1 fruit fly cellular context compared by ENCODE assay signal in the genomic region with DNA sequence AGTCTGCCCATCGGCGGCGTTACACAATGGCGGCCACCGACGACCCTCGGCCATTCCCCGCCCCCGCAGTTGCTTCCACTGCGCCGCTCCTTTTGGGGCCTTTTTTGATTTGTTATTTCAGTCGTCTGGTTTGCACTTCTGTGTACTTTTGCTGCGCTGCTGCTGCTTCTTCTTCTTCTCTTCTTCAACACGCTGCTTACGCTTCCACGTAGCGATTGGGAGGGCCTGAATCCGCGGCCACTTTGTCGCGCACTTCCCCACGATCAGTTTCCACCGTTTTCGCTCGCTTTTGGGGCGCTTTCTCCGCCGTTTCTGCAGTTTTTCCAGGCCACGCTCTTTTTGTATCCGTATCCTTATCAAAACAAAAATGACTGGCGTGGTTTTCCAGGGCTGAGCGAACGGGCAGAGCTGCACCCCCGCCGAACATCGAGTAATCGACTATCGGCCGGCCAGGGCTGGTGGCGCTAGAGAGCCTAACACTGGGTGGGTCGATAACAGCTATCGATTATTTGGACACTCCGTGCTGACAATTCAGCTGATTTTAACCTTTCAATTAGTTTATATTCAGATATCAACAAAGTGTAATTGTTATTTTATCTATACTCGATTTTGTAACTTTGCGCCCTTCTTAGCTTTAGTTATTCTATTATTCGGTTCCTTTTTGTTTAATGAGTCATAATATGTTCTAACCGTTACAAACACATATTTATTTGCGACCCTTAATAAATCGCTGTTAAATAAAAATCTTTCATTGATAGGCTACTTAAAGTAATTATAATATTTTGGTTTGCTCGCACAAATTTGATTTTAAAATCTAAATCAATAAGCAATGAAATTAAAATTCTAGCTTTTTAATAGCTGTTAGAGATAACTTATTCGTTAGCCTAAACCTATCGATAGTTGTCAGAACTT.
A peak's percentile ranks its signal among the peaks of the same experiment; 100 is the strongest.
TF ChIP-seq lines count a peak whose summit lies in the region.

A gene (minus strand): TSS at position 432 of the 912 bp plus-strand sequence.
A gene (plus strand): TSS at position 894 of the 912 bp plus-strand sequence.

TF ChIP-seq in whole organism, embryonic, 481 proteins besides CTCF, POLR2A, EP300 and RAD21 (continued from another document and continues in another):
- TF ChIP-seq Max (GFP tag; optimal IDR thresholded peaks at IDR 0.05; lab: Kevin White, UChicago) (peak; percentile 76), Eip74EF (GFP tag; optimal IDR thresholded peaks at IDR 0.05; lab: Kevin White, UChicago) (no peak), CG7928 (GFP tag; optimal IDR thresholded peaks at IDR 0.05; lab: Kevin White, UChicago) (peak; percentile 99), Spps (tag; optimal IDR thresholded peaks at IDR 0.05; lab: Kevin White, UChicago) (no peak), ken (GFP tag; IDR thresholded peaks at IDR 0.05; lab: Robert Waterston, UW) (no peak), CG31365 (tag; optimal IDR thresholded peaks at IDR 0.05; lab: Kevin White, UChicago) (no peak), CG14860 (GFP tag; IDR thresholded peaks at IDR 0.05; lab: Robert Waterston, UW; ENCODE audit: partially characterized antibody) (peak; percentile 85), CG5180 (GFP tag; optimal IDR thresholded peaks at IDR 0.05; lab: Kevin White, UChicago) (no peak), Mrtf (GFP tag; IDR thresholded peaks at IDR 0.05; lab: Robert Waterston, UW) (0 out of 3 replicates have a peak, but pooled peaks have one; percentile 18), fd102C (GFP tag; optimal IDR thresholded peaks at IDR 0.05; lab: Kevin White, UChicago) (no peak), CG18619 (GFP tag; optimal IDR thresholded peaks at IDR 0.05; lab: Kevin White, UChicago) (peak; percentile 11), pb (GFP tag; optimal IDR thresholded peaks at IDR 0.05; lab: Kevin White, UChicago) (no peak), gcm (GFP tag; optimal IDR thresholded peaks at IDR 0.05; lab: Kevin White, UChicago) (peak; percentile 15), CG3065 (GFP tag; optimal IDR thresholded peaks at IDR 0.05; lab: Kevin White, UChicago) (no peak), prd (optimal IDR thresholded peaks at IDR 0.05; lab: Kevin White, UChicago) (no peak), prd (GFP tag; IDR thresholded peaks at IDR 0.05; lab: Robert Waterston, UW) (peak; percentile 26; the same call in 1 of the 3 replicates), CG32532 (GFP tag; IDR thresholded peaks at IDR 0.05; lab: Robert Waterston, UW) (peak; percentile 72), ssp (GFP tag; IDR thresholded peaks at IDR 0.05; lab: Robert Waterston, UW) (peak; percentile 44; the same call in 1 of the 2 replicates), Six4 (GFP tag; optimal IDR thresholded peaks at IDR 0.05; lab: Kevin White, UChicago) (no peak), CG10147 (GFP tag; optimal IDR thresholded peaks at IDR 0.05; lab: Kevin White, UChicago) (no peak), dpn (GFP tag; optimal IDR thresholded peaks at IDR 0.05; lab: Kevin White, UChicago) (peak; percentile 4 to 55), hb (GFP tag; IDR thresholded peaks at IDR 0.05; lab: Robert Waterston, UW; ENCODE audit: partially characterized antibody) (peak; percentile 91), yki (optimal IDR thresholded peaks at IDR 0.05; lab: Kevin White, UChicago) (no peak), CG2889 (GFP tag; IDR thresholded peaks at IDR 0.05; lab: Robert Waterston, UW) (no peak), mam (GFP tag; optimal IDR thresholded peaks at IDR 0.05; lab: Kevin White, UChicago) (peak; percentile 60), CG4282 (GFP tag; optimal IDR thresholded peaks at IDR 0.05; lab: Kevin White, UChicago) (no peak), CG3726 (GFP tag; IDR thresholded peaks at IDR 0.05; lab: Robert Waterston, UW) (no peak), Lpt (GFP tag; optimal IDR thresholded peaks at IDR 0.05; lab: Kevin White, UChicago) (no peak), CG30431 (GFP tag; optimal IDR thresholded peaks at IDR 0.05; lab: Kevin White, UChicago) (no peak), Trl (optimal IDR thresholded peaks at IDR 0.05; lab: Kevin White, UChicago) (no peak), Trl (GFP tag; optimal IDR thresholded peaks at IDR 0.05; lab: Kevin White, UChicago) (peak; percentile 40), CoRest (tag; optimal IDR thresholded peaks at IDR 0.05; lab: Kevin White, UChicago) (peak; percentile 6), Fer2 (tag; optimal IDR thresholded peaks at IDR 0.05; lab: Kevin White, UChicago) (no peak), Elba2 (GFP tag; optimal IDR thresholded peaks at IDR 0.05; lab: Kevin White, UChicago) (peak; percentile 50), NfI (GFP tag; optimal IDR thresholded peaks at IDR 0.05; lab: Kevin White, UChicago) (peak; percentile 37), Abd-B (GFP tag; optimal IDR thresholded peaks at IDR 0.05; lab: Kevin White, UChicago) (no peak), en (GFP tag; optimal IDR thresholded peaks at IDR 0.05; lab: Kevin White, UChicago) (no peak), sna (GFP tag; IDR thresholded peaks at IDR 0.05; lab: Robert Waterston, UW; ENCODE audit: partially characterized antibody) (peak; percentile 75), CG7786 (GFP tag; optimal IDR thresholded peaks at IDR 0.05; lab: Kevin White, UChicago) (peak; percentile 68), zfh1 (GFP tag; IDR thresholded peaks at IDR 0.05; lab: Robert Waterston, UW) (no peak), CG8281 (tag; optimal IDR thresholded peaks at IDR 0.05; lab: Kevin White, UChicago) (no peak), Ada2b (GFP tag; IDR thresholded peaks at IDR 0.05; lab: Robert Waterston, UW) (no peak), Dbx (GFP tag; IDR thresholded peaks at IDR 0.05; lab: Robert Waterston, UW) (peak; percentile 80), CG32772 (GFP tag; IDR thresholded peaks at IDR 0.05; lab: Robert Waterston, UW) (no peak), CG4617 (GFP tag; optimal IDR thresholded peaks at IDR 0.05; lab: Kevin White, UChicago; ENCODE audit: borderline replicate concordance) (peak; percentile 81), kni (GFP tag; optimal IDR thresholded peaks at IDR 0.05; lab: Kevin White, UChicago) (no peak), Usf (GFP tag; optimal IDR thresholded peaks at IDR 0.05; lab: Kevin White, UChicago) (no peak), Hr3 (GFP tag; optimal IDR thresholded peaks at IDR 0.05; lab: Kevin White, UChicago) (peak; percentile 6), B-H1 (GFP tag; IDR thresholded peaks at IDR 0.05; lab: Robert Waterston, UW) (no peak), CG9876 (GFP tag; optimal IDR thresholded peaks at IDR 0.05; lab: Kevin White, UChicago) (peak; percentile 49), CG14050 (GFP tag; IDR thresholded peaks at IDR 0.05; lab: Robert Waterston, UW) (no peak; the same call in 2 of the 3 replicates), sens-2 (GFP tag; IDR thresholded peaks at IDR 0.05; lab: Robert Waterston, UW) (no peak), GATAe (GFP tag; conservative IDR thresholded peaks at IDR 0.05; lab: Robert Waterston, UW) (no peak), CG6683 (GFP tag; optimal IDR thresholded peaks at IDR 0.05; lab: Kevin White, UChicago) (no peak), Bgb (GFP tag; IDR thresholded peaks at IDR 0.05; lab: Robert Waterston, UW; ENCODE audit: partially characterized antibody) (peak; percentile 93), Tbp (GFP tag; optimal IDR thresholded peaks at IDR 0.05; lab: Kevin White, UChicago) (no peak), Vsx1 (GFP tag; optimal IDR thresholded peaks at IDR 0.05; lab: Kevin White, UChicago) (no peak), CrebB (tag; optimal IDR thresholded peaks at IDR 0.05; lab: Kevin White, UChicago) (no peak), Hand (GFP tag; optimal IDR thresholded peaks at IDR 0.05; lab: Kevin White, UChicago) (no peak), CG17612 (GFP tag; IDR thresholded peaks at IDR 0.05; lab: Robert Waterston, UW) (no peak), Kr (GFP tag; optimal IDR thresholded peaks at IDR 0.05; lab: Kevin White, UChicago) (no peak), CG8765 (GFP tag; IDR thresholded peaks at IDR 0.05; lab: Robert Waterston, UW) (peak; percentile 38; the same call in 1 of the 2 replicates), CG33213 (GFP tag; optimal IDR thresholded peaks at IDR 0.05; lab: Kevin White, UChicago) (peak; percentile 25), pros (GFP tag; optimal IDR thresholded peaks at IDR 0.05; lab: Kevin White, UChicago) (no peak), CG1529 (GFP tag; optimal IDR thresholded peaks at IDR 0.05; lab: Kevin White, UChicago) (no peak), nau (GFP tag; optimal IDR thresholded peaks at IDR 0.05; lab: Kevin White, UChicago) (no peak), CG6689 (GFP tag; IDR thresholded peaks at IDR 0.05; lab: Robert Waterston, UW) (no peak), CG4730 (GFP tag; IDR thresholded peaks at IDR 0.05; lab: Robert Waterston, UW) (no peak), CG31388 (GFP tag; optimal IDR thresholded peaks at IDR 0.05; lab: Kevin White, UChicago) (no peak), Gug (GFP tag; IDR thresholded peaks at IDR 0.05; lab: Robert Waterston, UW) (peak; percentile 66; the same call in 3 of the 4 replicates), bab2 (GFP tag; optimal IDR thresholded peaks at IDR 0.05; lab: Kevin White, UChicago) (peak; percentile 48), pita (GFP tag; optimal IDR thresholded peaks at IDR 0.05; lab: Kevin White, UChicago) (no peak), NK7.1 (GFP tag; optimal IDR thresholded peaks at IDR 0.05; lab: Kevin White, UChicago) (no peak), Nf-YC (tag; optimal IDR thresholded peaks at IDR 0.05; lab: Kevin White, UChicago) (no peak), CG2202 (tag; optimal IDR thresholded peaks at IDR 0.05; lab: Kevin White, UChicago) (no peak), crp (GFP tag; optimal IDR thresholded peaks at IDR 0.05; lab: Kevin White, UChicago) (peak in 1 of 2 experiments; percentile 64), CG11085 (GFP tag; IDR thresholded peaks at IDR 0.05; lab: Robert Waterston, UW) (peak; percentile 15; the same call in 1 of the 2 replicates), bsh (GFP tag; optimal IDR thresholded peaks at IDR 0.05; lab: Kevin White, UChicago) (no peak), CG1024 (GFP tag; IDR thresholded peaks at IDR 0.05; lab: Robert Waterston, UW) (peak; percentile 25), chinmo (GFP tag; IDR thresholded peaks at IDR 0.05; lab: Robert Waterston, UW; ENCODE audit: partially characterized antibody) (0 out of 4 replicates have a peak, but pooled peaks have one; percentile 59), seq (GFP tag; IDR thresholded peaks at IDR 0.05; lab: Robert Waterston, UW) (no peak), CG12299 (tag; optimal IDR thresholded peaks at IDR 0.05; lab: Kevin White, UChicago) (peak; percentile 24), stc (GFP tag; IDR thresholded peaks at IDR 0.05; lab: Robert Waterston, UW) (0 out of 2 replicates have a peak, but pooled peaks have one; percentile 7), br (optimal IDR thresholded peaks at IDR 0.05; lab: Kevin White, UChicago) (no peak), gcm2 (GFP tag; optimal IDR thresholded peaks at IDR 0.05; lab: Kevin White, UChicago) (no peak), CG1832 (GFP tag; optimal IDR thresholded peaks at IDR 0.05; lab: Kevin White, UChicago) (no peak), D19A (tag; optimal IDR thresholded peaks at IDR 0.05; lab: Kevin White, UChicago) (no peak), CG31224 (GFP tag; IDR thresholded peaks at IDR 0.05; lab: Robert Waterston, UW) (0 out of 2 replicates have a peak, but pooled peaks have one; percentile 13), hkb (optimal IDR thresholded peaks at IDR 0.05; lab: Kevin White, UChicago) (no peak), hkb (GFP tag; IDR thresholded peaks at IDR 0.05; lab: Robert Waterston, UW) (no peak), gsb-n (tag; optimal IDR thresholded peaks at IDR 0.05; lab: Kevin White, UChicago) (no peak), Oaz (GFP tag; IDR thresholded peaks at IDR 0.05; lab: Robert Waterston, UW) (no peak), phol (tag; optimal IDR thresholded peaks at IDR 0.05; lab: Kevin White, UChicago) (peak; percentile 69), Dll (GFP tag; IDR thresholded peaks at IDR 0.05; lab: Robert Waterston, UW; ENCODE audit: partially characterized antibody) (peak; percentile 65; the same call in 2 of the 4 replicates), HmgZ (tag; optimal IDR thresholded peaks at IDR 0.05; lab: Kevin White, UChicago) (peak; percentile 62), CG32767 (GFP tag; IDR thresholded peaks at IDR 0.05; lab: Robert Waterston, UW) (no peak), CG14441 (GFP tag; IDR thresholded peaks at IDR 0.05; lab: Robert Waterston, UW) (peak; percentile 34; the same call in 1 of the 2 replicates), dm (GFP tag; optimal IDR thresholded peaks at IDR 0.05; lab: Kevin White, UChicago) (peak; percentile 98), cas (GFP tag; IDR thresholded peaks at IDR 0.05; lab: Robert Waterston, UW) (peak; percentile 56), peb (GFP tag; IDR thresholded peaks at IDR 0.05; lab: Robert Waterston, UW) (no peak; the same call in 1 of the 2 replicates), nom (GFP tag; optimal IDR thresholded peaks at IDR 0.05; lab: Kevin White, UChicago) (no peak), CG9215 (GFP tag; IDR thresholded peaks at IDR 0.05; lab: Robert Waterston, UW) (peak; percentile 46), CG6272 (GFP tag; IDR thresholded peaks at IDR 0.05; lab: Robert Waterston, UW) (peak; percentile 48; the same call in 1 of the 2 replicates), Myb (GFP tag; optimal IDR thresholded peaks at IDR 0.05; lab: Kevin White, UChicago) (peak; percentile 72), CG10431 (GFP tag; optimal IDR thresholded peaks at IDR 0.05; lab: Kevin White, UChicago) (peak; percentile 11), HLH3B (GFP tag; IDR thresholded peaks at IDR 0.05; lab: Robert Waterston, UW) (no peak), CkIIα-i1 (GFP tag; IDR thresholded peaks at IDR 0.05; lab: Robert Waterston, UW) (no peak), CG16779 (GFP tag; IDR thresholded peaks at IDR 0.05; lab: Robert Waterston, UW) (0 out of 2 replicates have a peak, but pooled peaks have one; percentile 50), CG2875 (GFP tag; optimal IDR thresholded peaks at IDR 0.05; lab: Kevin White, UChicago) (no peak), CHES-1-like (GFP tag; optimal IDR thresholded peaks at IDR 0.05; lab: Kevin White, UChicago) (peak; percentile 89), chn (GFP tag; optimal IDR thresholded peaks at IDR 0.05; lab: Kevin White, UChicago) (peak; percentile 50), disco-r (GFP tag; optimal IDR thresholded peaks at IDR 0.05; lab: Kevin White, UChicago) (no peak), HLH54F (GFP tag; optimal IDR thresholded peaks at IDR 0.05; lab: Kevin White, UChicago) (peak; percentile 56), tx (GFP tag; optimal IDR thresholded peaks at IDR 0.05; lab: Kevin White, UChicago) (peak; percentile 24), ab (GFP tag; optimal IDR thresholded peaks at IDR 0.05; lab: Kevin White, UChicago) (no peak), onecut (GFP tag; IDR thresholded peaks at IDR 0.05; lab: Robert Waterston, UW) (peak; percentile 56), CG4424 (GFP tag; optimal IDR thresholded peaks at IDR 0.05; lab: Kevin White, UChicago) (peak; percentile 36), Bteb2 (GFP tag; optimal IDR thresholded peaks at IDR 0.05; lab: Kevin White, UChicago) (no peak), cad (GFP tag; optimal IDR thresholded peaks at IDR 0.05; lab: Kevin White, UChicago) (no peak), caup (GFP tag; optimal IDR thresholded peaks at IDR 0.05; lab: Kevin White, UChicago; ENCODE audit: severe bottlenecking) (peak; percentile 48)
